Fruit fly (Drosophila melanogaster) S2 (cell line): ENCODE results near the gene inaE.

Experiments used
- CG8478 ChIP-seq: fragments of >200 bp; optimal IDR thresholded peaks from 2 replicates; lab custom pipeline; 2018
- CTCF ChIP-seq, 2 experiments: fragments of >200 bp; optimal IDR thresholded peaks; 2 replicates each; lab custom pipeline; 2018

DNA sequence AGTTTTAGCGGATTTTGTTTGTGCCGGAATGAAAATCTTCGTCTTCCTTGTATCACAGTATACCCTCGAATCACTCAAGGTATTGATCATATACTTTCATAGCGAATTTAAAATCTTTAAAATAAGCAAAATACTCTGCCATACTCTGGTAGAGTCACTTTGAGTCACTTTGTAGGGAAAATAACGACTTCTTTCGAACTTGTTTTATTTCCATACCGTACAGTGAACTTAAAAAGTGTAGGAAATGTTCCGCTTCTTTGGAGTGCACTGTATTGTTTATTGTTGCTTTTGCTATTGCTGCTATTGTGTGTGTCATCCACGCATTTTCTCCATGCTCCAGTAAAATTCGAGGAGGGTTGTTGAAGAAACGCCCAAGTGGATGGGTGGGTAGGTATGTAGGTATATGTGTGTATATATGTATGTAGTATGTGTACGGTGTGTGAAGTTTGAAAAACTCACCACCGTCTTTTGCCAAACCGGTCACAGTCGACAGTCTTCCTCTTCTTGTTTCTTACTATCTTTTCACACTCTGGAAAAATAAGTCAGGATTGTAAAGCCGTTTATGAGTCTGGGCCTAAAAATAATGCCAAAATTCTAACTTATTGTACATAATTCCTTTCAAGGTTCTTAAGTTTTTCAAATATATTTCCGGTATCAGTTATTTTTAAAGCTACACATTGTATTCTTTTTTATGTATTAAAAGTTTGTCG is 5.6 kb downstream of the inaE start:
- TF ChIP-seq CG8478 (lab: Kevin White, UChicago), result no peak
- TF ChIP-seq CTCF (optimal IDR thresholded peaks at IDR 0.05; lab: Kevin White, UChicago), result no peak
